Worm (Caenorhabditis elegans): ENCODE measurements around the gene Y97E10C.1.

- TF ChIP-seq flt-1 (GFP tag; IDR thresholded peaks at IDR 0.05) (no peak), ref-1 (GFP tag; conservative IDR thresholded peaks at IDR 0.05) (no peak), cog-1 (tag; optimal IDR thresholded peaks at IDR 0.05) (no peak), T22C8.4 (GFP tag; IDR thresholded peaks at IDR 0.05) (no peak), ztf-23 (GFP tag; IDR thresholded peaks at IDR 0.05) (no peak), klf-2 (GFP tag; conservative IDR thresholded peaks at IDR 0.05) (no peak), tab-1 (GFP tag; IDR thresholded peaks at IDR 0.05) (no peak), med-1 (GFP tag; optimal IDR thresholded peaks at IDR 0.05; ENCODE audit: insufficient read depth) (no peak), ztf-29 (GFP tag; IDR thresholded peaks at IDR 0.05) (no peak)
These were observed 25.9 kb downstream of the Y97E10C.1 start, which contains the start of gene T05B11.4 for ce11 chrV:7754557-7754956.

Data from whole organism, midembryonic.